Fruit fly (Drosophila melanogaster) ovary, adult (tissue): ENCODE measurements around the gene Hgsnat.

Experiments used
- CG17801 ChIP-seq: fragments of 200-800 bp; optimal IDR thresholded peaks from 2 replicates; lab custom pipeline; 2019; ENCODE audit warnings: missing biosample characterization, mild to moderate bottlenecking, missing genetic modification characterization, moderate library complexity; ENCODE audit not compliant: partially characterized antibody

Gene Hgsnat

dm6 chrX:4918228-4919022, at the start of gene Hgsnat, which contains the start of gene CG4041:
Gene Hgsnat, plus strand, starts transcription at chrX:4918730.
Gene CG4041, minus strand, starts transcription at chrX:4918447.
- TF ChIP-seq CG17801 = peak; percentile 4

dm6 chrX:4875370-4875769, 43.2 kb upstream of the Hgsnat start, which contains the start of gene boil:
Gene boil, plus strand, starts transcription at chrX:4875670.
- no peak for TF ChIP-seq CG17801

- no peak for TF ChIP-seq CG17801
Observed at dm6 chrX:4885875-4886274, 32.7 kb upstream of the Hgsnat start.

DNA sequence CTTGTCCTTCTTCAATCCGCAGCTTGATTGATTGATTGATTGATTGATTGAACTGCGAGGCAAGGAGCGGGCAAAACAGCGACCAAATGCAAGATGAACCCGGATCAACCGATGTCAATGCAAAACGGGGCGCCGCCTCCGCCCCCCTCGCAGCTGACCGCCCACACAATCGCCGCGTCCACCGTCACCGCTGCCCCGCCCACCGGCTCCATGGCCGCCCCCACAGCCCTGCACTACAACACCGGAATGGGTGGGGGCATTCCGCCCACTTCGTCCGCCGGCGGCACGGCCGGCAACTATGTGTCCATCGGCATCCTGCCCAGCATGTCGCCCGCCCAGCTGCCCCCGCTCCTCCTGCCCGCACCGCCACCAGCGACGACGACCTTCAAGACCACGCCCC, 23.9 kb upstream of the Hgsnat start:
- TF ChIP-seq CG17801 = no peak

- TF ChIP-seq CG17801 = no peak
Observed at dm6 chrX:4896892-4897291, 21.6 kb upstream of the Hgsnat start.

DNA sequence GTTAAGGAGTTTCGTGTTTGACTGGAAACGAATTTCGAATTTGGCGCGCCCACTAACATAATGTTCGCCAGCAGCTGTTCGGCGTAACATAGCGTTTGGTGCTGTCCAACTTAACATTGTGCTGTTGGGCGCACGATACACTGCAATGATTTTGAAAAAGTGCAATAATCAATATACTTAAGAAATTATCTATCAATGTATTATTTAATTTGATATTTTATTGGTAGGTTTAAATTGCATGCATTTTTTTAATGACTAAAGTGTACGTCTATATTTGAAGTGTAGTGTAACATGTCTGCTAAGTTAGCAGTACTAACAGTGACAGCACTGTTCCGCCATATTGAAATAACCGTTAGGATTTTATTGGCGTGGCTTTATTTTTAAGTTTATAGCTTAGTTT, 12.0 kb upstream of the Hgsnat start, which contains the start of gene CG6927:
Gene CG6927, plus strand, starts transcription at position 328 of the 400 bp plus-strand sequence.
- peak; percentile 68 for TF ChIP-seq CG17801

DNA sequence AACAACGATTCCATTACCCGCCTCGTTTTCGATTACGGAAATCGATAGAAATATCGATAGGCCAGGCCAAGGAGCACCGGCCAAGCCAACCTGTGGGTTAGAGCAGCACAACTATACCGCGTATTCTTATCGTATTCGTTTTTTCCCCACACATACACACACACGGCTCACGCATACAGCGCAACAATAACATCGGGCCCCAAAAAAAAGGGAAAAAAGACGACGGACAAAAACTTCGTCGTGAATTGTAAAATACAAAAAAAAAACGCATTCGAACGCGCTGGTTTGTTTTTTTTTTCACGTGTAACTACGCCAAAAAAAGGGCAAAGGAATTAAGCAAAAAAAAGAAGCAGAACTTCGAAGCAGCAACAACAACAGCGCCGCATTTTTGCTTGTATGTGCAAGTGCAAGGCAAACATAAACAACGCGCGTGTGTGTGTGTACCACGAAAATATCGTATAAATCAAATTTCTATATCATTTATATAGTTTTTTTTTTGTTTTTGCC, 9.6 kb upstream of the Hgsnat start, which contains the start of gene CG32772:
Gene CG32772, plus strand, starts transcription at position 177 of the 507 bp plus-strand sequence.
- peak; percentile 98 for TF ChIP-seq CG17801

dm6 chrX:4909938-4910778, 8.4 kb upstream of the Hgsnat start:
- peak; percentile 100 for TF ChIP-seq CG17801

DNA sequence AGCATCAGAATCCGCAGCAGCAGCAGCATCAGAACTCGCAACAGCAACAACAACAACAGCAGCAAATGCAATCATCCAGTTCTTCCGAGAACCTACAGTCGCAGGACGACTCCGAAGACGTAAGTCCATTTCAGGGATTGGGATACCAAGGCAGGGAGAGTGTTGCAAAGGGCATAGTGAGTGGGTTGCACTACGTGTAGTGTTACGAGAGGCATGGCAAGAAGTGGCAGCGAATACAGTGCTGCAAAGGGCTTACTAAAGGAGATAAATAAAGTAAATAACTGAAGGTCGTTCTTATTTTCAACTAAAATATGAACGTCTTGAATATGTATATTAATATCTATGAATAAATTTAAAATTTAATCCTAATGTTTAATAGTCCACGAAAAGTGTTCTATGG, 7.5 kb upstream of the Hgsnat start:
- TF ChIP-seq CG17801 = no peak

DNA sequence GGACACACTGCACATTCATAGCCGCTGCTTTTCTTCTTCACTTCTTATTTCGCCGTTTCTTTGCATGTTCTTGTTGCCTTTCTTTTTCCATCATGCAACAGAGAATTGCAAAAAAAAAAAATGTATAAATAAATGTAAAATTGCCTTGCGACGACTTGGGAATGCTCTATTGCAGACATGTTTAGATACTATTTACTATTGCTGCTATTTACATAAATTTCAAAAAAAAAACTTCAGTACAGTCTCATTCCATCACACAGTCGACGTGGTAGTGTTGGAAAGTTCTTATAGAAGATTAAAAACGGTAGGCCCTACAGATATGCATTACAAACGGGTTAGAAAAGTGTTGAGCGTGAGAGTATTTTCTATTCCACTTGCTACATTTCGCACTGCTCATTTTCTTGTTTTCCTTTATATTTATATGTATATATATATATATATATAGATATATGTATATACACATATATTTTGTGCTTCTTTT, 6.7 kb upstream of the Hgsnat start:
- peak; percentile 88 for TF ChIP-seq CG17801

- no peak for TF ChIP-seq CG17801
Observed at dm6 chrX:4912370-4912769, 6.2 kb upstream of the Hgsnat start.

- TF ChIP-seq CG17801 = peak; percentile 76
Observed at dm6 chrX:4919040-4919881, 731 bp downstream of the Hgsnat start.

DNA sequence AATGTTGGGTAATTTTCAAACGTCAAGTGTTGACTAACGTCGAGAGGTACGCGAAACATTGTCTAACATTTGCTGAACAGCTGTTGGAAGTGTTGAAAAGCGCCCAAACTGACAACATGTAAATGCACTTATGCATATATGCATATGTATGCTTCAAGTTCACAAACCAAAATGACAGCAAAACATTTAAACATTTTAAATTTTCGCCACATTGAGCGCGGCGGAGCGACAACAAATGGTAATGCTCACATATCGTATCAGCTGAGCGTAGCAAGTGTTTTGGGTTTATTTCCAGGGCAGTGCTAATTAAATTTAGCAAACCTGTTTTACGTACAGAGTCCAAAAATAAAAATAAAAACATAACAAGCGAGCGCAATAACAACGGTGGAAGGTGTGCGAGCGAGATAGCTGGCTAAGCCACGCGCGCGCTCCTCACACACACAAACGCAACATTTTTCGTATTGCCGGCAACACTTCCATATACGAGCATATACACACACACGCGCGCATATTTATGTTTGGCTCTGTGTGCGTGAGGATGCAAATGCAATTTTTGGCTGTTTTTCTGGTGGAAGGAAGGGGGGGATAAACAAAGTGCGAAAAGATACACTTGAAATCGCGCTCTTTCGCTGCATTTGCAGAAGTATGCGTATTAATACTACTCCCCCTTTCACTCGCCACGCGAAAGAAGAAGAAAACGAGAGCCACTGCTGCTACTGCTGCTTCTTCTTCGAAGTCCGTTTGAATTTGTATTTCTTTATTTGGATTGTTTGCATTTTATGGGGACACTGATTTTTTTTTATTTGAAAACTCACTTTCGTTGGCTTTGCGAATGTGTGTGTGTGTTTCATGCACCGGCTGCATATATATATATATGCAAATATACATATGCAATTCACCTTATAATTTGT, 11.8 kb downstream of the Hgsnat start:
- no peak for TF ChIP-seq CG17801

DNA sequence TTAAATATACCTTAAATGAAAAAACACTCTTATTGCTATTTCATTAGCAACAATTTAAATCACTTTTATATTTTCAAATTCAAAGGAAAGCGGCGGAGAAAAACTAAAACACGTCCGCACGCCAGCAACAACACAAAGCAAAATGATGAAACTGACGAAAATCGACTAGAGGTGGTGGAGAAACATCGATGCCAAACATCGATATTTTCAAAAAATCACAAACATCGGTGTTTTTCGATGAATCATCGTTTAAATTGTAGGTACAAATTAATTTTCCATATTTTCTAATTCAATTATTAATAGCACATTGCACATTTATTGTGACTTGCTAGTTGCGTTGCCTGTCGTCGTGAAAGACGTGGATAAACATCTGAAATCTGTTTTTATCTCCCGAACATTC, 12.5 kb downstream of the Hgsnat start:
- peak; percentile 43 for TF ChIP-seq CG17801
